Worm (Caenorhabditis elegans) whole organism, L4 larva: Measurements from ENCODE around the gene Y43C5A.4.

Source experiments
- ZK337.2 ChIP-seq: fragments of 200-800 bp; sonication (Bioruptor generic); IDR thresholded peaks from 2 replicates; pipeline ENCODE4 v1.3.6; 2022; ENCODE audit warnings: missing genetic modification reagents, missing genetic modification characterization, missing compliant biosample characterization
- ama-1 ChIP-seq: fragments of 150-350 bp; optimal IDR thresholded peaks from 2 replicates; lab custom pipeline; 2014; ENCODE audit warnings: inconsistent platforms, mixed read lengths
- ces-1 ChIP-seq: fragments of 150-350 bp; sonication (generic microtip); optimal IDR thresholded peaks from 4 replicates; lab custom pipeline; 2014; ENCODE audit warnings: missing biosample characterization, missing genetic modification reagents, missing genetic modification characterization
- daf-12 ChIP-seq: fragments of 150-350 bp; optimal IDR thresholded peaks from 2 replicates; lab custom pipeline; 2014; ENCODE audit warnings: missing biosample characterization, missing genetic modification reagents, missing genetic modification characterization
- dmd-9 ChIP-seq: fragments of 200-800 bp; sonication (Bioruptor generic); IDR thresholded peaks from 2 replicates; pipeline ENCODE4 v1.3.6; 2022; ENCODE audit warnings: missing genetic modification reagents, missing genetic modification characterization, missing compliant biosample characterization
- egl-27 ChIP-seq: sonication (generic microtip); optimal IDR thresholded peaks from 3 replicates; lab custom pipeline; 2017; ENCODE audit warnings: missing biosample characterization, missing genetic modification reagents, missing genetic modification characterization
- nhr-11 ChIP-seq: fragments of 150-350 bp; optimal IDR thresholded peaks from 2 replicates; lab custom pipeline; 2014; ENCODE audit warnings: missing biosample characterization, missing genetic modification characterization
- nhr-111 ChIP-seq: fragments of 200-800 bp; sonication (Bioruptor generic); optimal IDR thresholded peaks from 2 replicates; lab custom pipeline; 2018; ENCODE audit warnings: mild to moderate bottlenecking, missing genetic modification characterization, missing compliant biosample characterization
- snpc-4 ChIP-seq: fragments of 150-350 bp; optimal IDR thresholded peaks from 2 replicates; lab custom pipeline; 2014; ENCODE audit warnings: missing biosample characterization, missing genetic modification characterization
- unc-130 ChIP-seq: sonication (generic microtip); optimal IDR thresholded peaks from 2 replicates; lab custom pipeline; 2016; ENCODE audit warnings: missing genetic modification reagents, missing genetic modification characterization, missing compliant biosample characterization
- unc-62 ChIP-seq, 3 experiments: fragments of 150-350 bp in 1 of 3; sonication (generic microtip); optimal IDR thresholded peaks in 2 of 3; peaks in 1 of 3; 1 replicate in 1 of 3; 2 replicates in 2 of 3; lab custom pipeline; 2014 to 2017; ENCODE audit warnings: missing biosample characterization in 3 of 3, missing genetic modification characterization in 3 of 3, missing genetic modification reagents in 3 of 3, missing genotype in 1 of 3

- TF ChIP-seq nhr-111 (GFP tag; lab: Kevin White, UChicago) (no peak), unc-130 (GFP tag; lab: Kevin White, UChicago) (no peak), ZK337.2 (no peak), snpc-4 (no peak), unc-62 (GFP tag; optimal IDR thresholded peaks at IDR 0.05 in 1 of 2; lab: Kevin White, UChicago) (no peak), unc-62 (tag; optimal IDR thresholded peaks at IDR 0.05; lab: Kevin White, UChicago) (no peak), egl-27 (tag; lab: Kevin White, UChicago) (no peak), daf-12 (tag; lab: Kevin White, UChicago) (no peak), ama-1 (no peak), nhr-11 (tag; lab: Kevin White, UChicago) (no peak), ces-1 (GFP tag; lab: Kevin White, UChicago) (no peak), dmd-9 (GFP tag; lab: Robert Waterston, UW) (no peak)
These were observed 16.8 kb upstream of the Y43C5A.4 start for ce11 chrIV:10261061-10261460.
